Fruit fly (Drosophila melanogaster): Measurements from ENCODE around the gene CG32264.
A peak's percentile ranks its signal among the peaks of the same experiment; 100 is the strongest.

Gene CG32264

DNA sequence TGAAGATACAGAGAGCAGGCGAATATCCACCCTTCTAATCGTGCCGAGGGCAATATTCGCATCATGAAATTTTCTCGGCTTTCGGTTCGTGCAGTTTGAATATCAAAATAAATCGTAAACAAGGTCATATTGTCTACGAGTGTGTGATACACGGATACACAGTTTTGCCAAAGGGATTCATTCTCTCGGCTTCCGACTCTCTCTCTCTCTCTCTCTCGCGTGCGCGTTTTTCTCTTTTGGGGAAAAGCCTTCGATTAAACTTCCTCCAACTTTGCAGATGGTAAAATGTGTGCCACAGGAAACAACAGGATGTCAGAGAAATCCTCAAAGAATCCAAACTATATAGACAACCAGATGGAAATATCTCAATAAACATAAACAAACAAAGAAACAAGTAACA, 21.9 kb upstream of the CG32264 start:
- no peak for TF ChIP-seq ato (GFP tag; IDR thresholded peaks at IDR 0.05; ENCODE audit: partially characterized antibody)
- TF ChIP-seq Opbp (GFP tag; IDR thresholded peaks at IDR 0.05; ENCODE audit: partially characterized antibody), result 0 out of 3 replicates have a peak, but pooled peaks have one; percentile 32
- TF ChIP-seq Doc2 (GFP tag; IDR thresholded peaks at IDR 0.05), result no peak
- TF ChIP-seq CG10321 (GFP tag; IDR thresholded peaks at IDR 0.05), result no peak
- 0 out of 2 replicates have a peak, but pooled peaks have one; percentile 9 for TF ChIP-seq Bgb (GFP tag; IDR thresholded peaks at IDR 0.05; ENCODE audit: partially characterized antibody)
- TF ChIP-seq pros (GFP tag; optimal IDR thresholded peaks at IDR 0.05), result peak; percentile 85
- TF ChIP-seq trem (tag; optimal IDR thresholded peaks at IDR 0.05), result no peak
- TF ChIP-seq pnt (GFP tag; optimal IDR thresholded peaks at IDR 0.05), result no peak
- peak; percentile 51 to 78 for TF ChIP-seq Trl (optimal IDR thresholded peaks at IDR 0.05)
- TF ChIP-seq Trl (GFP tag; optimal IDR thresholded peaks at IDR 0.05), result no peak
- peak; percentile 15 for TF ChIP-seq nerfin-1 (tag; optimal IDR thresholded peaks at IDR 0.05)
- no peak for TF ChIP-seq kah (GFP tag; optimal IDR thresholded peaks at IDR 0.05)
- TF ChIP-seq Deaf1 (tag; optimal IDR thresholded peaks at IDR 0.05), result peak; percentile 87

DNA sequence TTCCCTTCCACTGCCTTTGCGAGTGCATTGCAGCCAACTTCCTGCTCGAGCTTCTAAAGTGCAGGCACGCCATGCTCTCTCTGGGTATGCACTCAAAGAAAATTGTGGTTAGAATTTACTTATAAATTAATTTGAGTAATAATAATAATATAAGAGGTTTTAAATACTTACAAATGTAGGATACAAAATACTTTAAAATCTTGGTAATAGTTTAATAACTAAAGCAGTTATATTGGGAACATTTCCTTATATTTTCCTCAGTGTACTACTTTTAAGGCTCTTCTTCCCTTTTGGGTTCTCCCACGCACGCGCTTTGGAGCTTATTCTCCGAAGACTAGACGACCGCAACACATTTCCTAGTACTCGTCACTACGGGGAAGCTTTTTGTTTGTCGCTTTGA, 20.3 kb upstream of the CG32264 start:
- TF ChIP-seq ttk (GFP tag; IDR thresholded peaks at IDR 0.05) (peak; percentile 70), pum (GFP tag; optimal IDR thresholded peaks at IDR 0.05) (no peak), Oli (tag; optimal IDR thresholded peaks at IDR 0.05) (peak; percentile 82), fd96Cb (tag; optimal IDR thresholded peaks at IDR 0.05) (peak; percentile 83), CG3847 (GFP tag; IDR thresholded peaks at IDR 0.05) (peak; percentile 73), cas (GFP tag; IDR thresholded peaks at IDR 0.05) (peak; percentile 35; the same call in 1 of the 2 replicates), CG30403 (GFP tag; optimal IDR thresholded peaks at IDR 0.05) (peak; percentile 76), D (optimal IDR thresholded peaks at IDR 0.05) (no peak), D (GFP tag; optimal IDR thresholded peaks at IDR 0.05) (peak; percentile 76), CG11723 (GFP tag; optimal IDR thresholded peaks at IDR 0.05) (no peak), inv (GFP tag; IDR thresholded peaks at IDR 0.05; ENCODE audit: partially characterized antibody) (no peak), Optix (GFP tag; IDR thresholded peaks at IDR 0.05) (peak; percentile 50; the same call in 1 of the 3 replicates), twi (tag; optimal IDR thresholded peaks at IDR 0.05) (no peak), CG17361 (GFP tag; IDR thresholded peaks at IDR 0.05) (peak; percentile 81), hkb (optimal IDR thresholded peaks at IDR 0.05) (no peak), hkb (GFP tag; IDR thresholded peaks at IDR 0.05) (peak; percentile 89), Bgb (GFP tag; IDR thresholded peaks at IDR 0.05; ENCODE audit: partially characterized antibody) (no peak), CG10267 (tag; optimal IDR thresholded peaks at IDR 0.05) (peak; percentile 79), CG3726 (GFP tag; IDR thresholded peaks at IDR 0.05) (0 out of 3 replicates have a peak, but pooled peaks have one; percentile 50), MBD-R2 (GFP tag; IDR thresholded peaks at IDR 0.05) (peak; percentile 55; the same call in 1 of the 2 replicates), CG7987 (GFP tag; optimal IDR thresholded peaks at IDR 0.05) (peak; percentile 7), CG7963 (GFP tag; IDR thresholded peaks at IDR 0.05; ENCODE audit: partially characterized antibody) (no peak), CG6254 (GFP tag; optimal IDR thresholded peaks at IDR 0.05) (peak; percentile 37), croc (GFP tag; conservative IDR thresholded peaks at IDR 0.05) (peak; percentile 24; the same call in 2 of the 3 replicates), hb (GFP tag; IDR thresholded peaks at IDR 0.05; ENCODE audit: partially characterized antibody) (no peak), onecut (GFP tag; IDR thresholded peaks at IDR 0.05) (peak; percentile 55), grn (GFP tag; optimal IDR thresholded peaks at IDR 0.05) (no peak), ac (GFP tag; optimal IDR thresholded peaks at IDR 0.05) (no peak), CG1024 (GFP tag; IDR thresholded peaks at IDR 0.05) (peak; percentile 68), CG2202 (tag; optimal IDR thresholded peaks at IDR 0.05) (peak; percentile 53), ro (GFP tag; IDR thresholded peaks at IDR 0.05) (no peak), CG10431 (GFP tag; optimal IDR thresholded peaks at IDR 0.05) (peak; percentile 56), CG6854 (GFP tag; optimal IDR thresholded peaks at IDR 0.05) (peak; percentile 75), bigmax (GFP tag; optimal IDR thresholded peaks at IDR 0.05) (no peak), pros (GFP tag; optimal IDR thresholded peaks at IDR 0.05) (no peak), CG12299 (tag; optimal IDR thresholded peaks at IDR 0.05) (peak; percentile 84), gce (GFP tag; IDR thresholded peaks at IDR 0.05) (peak; percentile 61; the same call in 1 of the 3 replicates), Fer3 (tag; optimal IDR thresholded peaks at IDR 0.05) (peak; percentile 89), nerfin-2 (GFP tag; IDR thresholded peaks at IDR 0.05; ENCODE audit: partially characterized antibody) (no peak)
